Worm (Caenorhabditis elegans) whole organism, L4/young adult: ENCODE data around the gene H03G16.6.

Experiments
- W03F9.2 ChIP-seq: fragments of 150-350 bp; optimal IDR thresholded peaks from 2 replicates; lab custom pipeline; 2014; ENCODE audit warnings: missing biosample characterization, missing genetic modification characterization
- dao-5 ChIP-seq: sonication (generic microtip); optimal IDR thresholded peaks from 2 replicates; lab custom pipeline; 2016; ENCODE audit warnings: missing genotype, missing genetic modification characterization, moderate library complexity, missing compliant biosample characterization

ce11 chrX:15073479-15073878 is 21.0 kb downstream of the H03G16.6 start:
- TF ChIP-seq W03F9.2 (tag; lab: Kevin White, UChicago) (no peak), dao-5 (no peak)
